Fruit fly (Drosophila melanogaster) whole organism, embryonic: ENCODE data around the gene CG6569.

Source experiments
- B-H2 ChIP-seq: fragments of 200-800 bp; sonication (Bioruptor generic); optimal IDR thresholded peaks from 2 replicates; lab custom pipeline; 2018; ENCODE audit warnings: missing biosample characterization, mild to moderate bottlenecking, missing genetic modification characterization
- Bdp1 ChIP-seq: fragments of 200-800 bp; sonication (Bioruptor generic); optimal IDR thresholded peaks from 3 replicates; lab custom pipeline; 2016; ENCODE audit warnings: missing biosample characterization, missing genetic modification characterization
- BtbVII ChIP-seq: fragments of 200-800 bp; sonication (Bioruptor generic); optimal IDR thresholded peaks from 3 replicates; lab custom pipeline; 2017; ENCODE audit warnings: missing biosample characterization, mild to moderate bottlenecking, missing genetic modification characterization
- CG10979 ChIP-seq: fragments of 200-800 bp; sonication (Bioruptor generic); optimal IDR thresholded peaks from 2 replicates; lab custom pipeline; 2018; ENCODE audit warnings: missing biosample characterization, mild to moderate bottlenecking, missing genetic modification characterization, moderate library complexity
- CG11560 ChIP-seq: fragments of 200-800 bp; sonication (Bioruptor generic); IDR thresholded peaks from 3 replicates; pipeline ENCODE4 v1.3.6; 2022; ENCODE audit warnings: missing biosample characterization, missing genetic modification characterization
- CG11695 ChIP-seq: fragments of 200-800 bp; sonication (Bioruptor generic); IDR thresholded peaks from 3 replicates; pipeline ENCODE4 v1.3.6; 2022; ENCODE audit warnings: missing biosample characterization, missing genetic modification characterization
- CG12391 ChIP-seq: fragments of 200-800 bp; sonication (Bioruptor generic); optimal IDR thresholded peaks from 3 replicates; lab custom pipeline; 2018; ENCODE audit warnings: missing biosample characterization, mild to moderate bottlenecking, missing genetic modification characterization, moderate library complexity
- CG12942 ChIP-seq: fragments of 200-800 bp; sonication (Bioruptor generic); optimal IDR thresholded peaks from 3 replicates; lab custom pipeline; 2016; ENCODE audit warnings: missing biosample characterization, missing genetic modification characterization
- CG14667 ChIP-seq: fragments of 200-800 bp; sonication (Bioruptor generic); IDR thresholded peaks from 2 replicates; pipeline ENCODE4 v1.3.6; 2022; ENCODE audit warnings: missing biosample characterization, missing genetic modification characterization
- CG16863 ChIP-seq: fragments of 200-800 bp; sonication (Bioruptor generic); optimal IDR thresholded peaks from 3 replicates; lab custom pipeline; 2016; ENCODE audit warnings: missing biosample characterization, missing genetic modification characterization
- CG3163 ChIP-seq: fragments of 200-800 bp; sonication (Bioruptor generic); optimal IDR thresholded peaks from 3 replicates; lab custom pipeline; 2016; ENCODE audit warnings: missing biosample characterization, missing genetic modification characterization
- CG3281 ChIP-seq: fragments of 200-800 bp; sonication (Bioruptor generic); optimal IDR thresholded peaks from 3 replicates; lab custom pipeline; 2017; ENCODE audit warnings: missing biosample characterization, mild to moderate bottlenecking, missing genetic modification characterization
- CG34224 ChIP-seq: fragments of 200-800 bp; sonication (Bioruptor generic); IDR thresholded peaks from 3 replicates; pipeline ENCODE4 v1.3.6; 2022; ENCODE audit warnings: missing biosample characterization, missing genetic modification characterization; ENCODE audit not compliant: partially characterized antibody
- CG34422 ChIP-seq: fragments of 200-800 bp; sonication (Bioruptor generic); IDR thresholded peaks from 3 replicates; pipeline ENCODE4 v1.3.6; 2022; ENCODE audit warnings: missing biosample characterization, missing genetic modification characterization
- CG4282 ChIP-seq: fragments of 200-800 bp; sonication (Bioruptor generic); optimal IDR thresholded peaks from 2 replicates; lab custom pipeline; 2016; ENCODE audit warnings: missing biosample characterization, missing genetic modification characterization
- CG4360 ChIP-seq: fragments of 200-800 bp; sonication (Bioruptor generic); IDR thresholded peaks from 2 replicates; pipeline ENCODE4 v1.3.6; 2022; ENCODE audit warnings: missing biosample characterization, missing genetic modification characterization
- CG8281 ChIP-seq: fragments of 200-800 bp; sonication (Bioruptor generic); optimal IDR thresholded peaks from 2 replicates; lab custom pipeline; 2018; ENCODE audit warnings: missing biosample characterization, mild to moderate bottlenecking, missing genetic modification characterization, moderate library complexity
- CG8924 ChIP-seq: fragments of 200-800 bp; optimal IDR thresholded peaks from 3 replicates; lab custom pipeline; 2019; ENCODE audit warnings: missing biosample characterization, mild to moderate bottlenecking, missing genetic modification characterization, moderate library complexity
- CG9727 ChIP-seq: fragments of 200-800 bp; sonication (Bioruptor generic); optimal IDR thresholded peaks from 3 replicates; lab custom pipeline; 2017; ENCODE audit warnings: missing biosample characterization, mild to moderate bottlenecking, missing genetic modification characterization
- Hand ChIP-seq: fragments of 200-800 bp; sonication (Bioruptor generic); optimal IDR thresholded peaks from 2 replicates; lab custom pipeline; 2017; ENCODE audit warnings: mild to moderate bottlenecking, missing biosample characterization, missing genetic modification reagents, missing genetic modification characterization
- HmgZ ChIP-seq: fragments of 200-800 bp; sonication (Bioruptor generic); optimal IDR thresholded peaks from 2 replicates; lab custom pipeline; 2018; ENCODE audit warnings: missing biosample characterization, mild to moderate bottlenecking, missing genetic modification characterization
- Hmx ChIP-seq: fragments of 200-800 bp; sonication (Bioruptor generic); optimal IDR thresholded peaks from 2 replicates; lab custom pipeline; 2016; ENCODE audit warnings: missing biosample characterization, missing genetic modification characterization
- Hr51 ChIP-seq, 2 experiments: fragments of 200-800 bp; sonication (Bioruptor generic); optimal IDR thresholded peaks; 2 replicates in 1 of 2; 3 replicates in 1 of 2; lab custom pipeline; 2016 to 2018; ENCODE audit warnings: missing biosample characterization in 2 of 2, missing genetic modification characterization in 2 of 2, mild to moderate bottlenecking in 1 of 2, moderate library complexity in 1 of 2
- Myb ChIP-seq: fragments of 200-800 bp; sonication (Bioruptor generic); optimal IDR thresholded peaks from 2 replicates; lab custom pipeline; 2016; ENCODE audit warnings: missing biosample characterization, missing genetic modification characterization
- Taf1 ChIP-seq: fragments of 200-800 bp; sonication (Bioruptor generic); IDR thresholded peaks from 2 replicates; pipeline ENCODE4 v1.3.6; 2022; ENCODE audit warnings: missing biosample characterization, missing genetic modification characterization
- Xbp1 ChIP-seq: fragments of 200-800 bp; sonication (Bioruptor generic); optimal IDR thresholded peaks from 3 replicates; lab custom pipeline; 2016; ENCODE audit warnings: missing biosample characterization, mild to moderate bottlenecking, missing genetic modification characterization
- al ChIP-seq: fragments of 200-800 bp; sonication (Bioruptor generic); IDR thresholded peaks from 2 replicates; pipeline ENCODE4 v1.3.6; 2022; ENCODE audit warnings: missing biosample characterization, missing genetic modification characterization
- cas ChIP-seq: fragments of 200-800 bp; sonication (Bioruptor generic); IDR thresholded peaks from 2 replicates; pipeline ENCODE4 v1.3.6; 2022; ENCODE audit warnings: missing biosample characterization, missing genetic modification characterization
- ems ChIP-seq: fragments of 200-800 bp; sonication (Bioruptor generic); optimal IDR thresholded peaks from 3 replicates; lab custom pipeline; 2016; ENCODE audit warnings: missing biosample characterization, missing genetic modification characterization
- en ChIP-seq: fragments of 200-800 bp; sonication (Bioruptor generic); optimal IDR thresholded peaks from 2 replicates; lab custom pipeline; 2016; ENCODE audit warnings: missing biosample characterization, missing genetic modification characterization
- gcm ChIP-seq: fragments of 200-800 bp; sonication (Bioruptor generic); optimal IDR thresholded peaks from 2 replicates; lab custom pipeline; 2019; ENCODE audit warnings: missing biosample characterization, mild to moderate bottlenecking, missing genetic modification characterization, moderate library complexity
- h ChIP-seq: fragments of >200 bp; optimal IDR thresholded peaks from 2 replicates; lab custom pipeline; 2017
- hb ChIP-seq: fragments of 200-800 bp; sonication (Bioruptor generic); IDR thresholded peaks from 3 replicates; pipeline ENCODE4 v1.3.6; 2022; ENCODE audit warnings: missing biosample characterization, missing genetic modification characterization; ENCODE audit not compliant: partially characterized antibody
- hbn ChIP-seq: fragments of 200-800 bp; sonication (Bioruptor generic); IDR thresholded peaks from 2 replicates; pipeline ENCODE4 v1.3.6; 2022; ENCODE audit warnings: missing biosample characterization, missing genetic modification characterization; ENCODE audit not compliant: partially characterized antibody
- insv ChIP-seq, 2 experiments: fragments of 200-800 bp; sonication (Bioruptor generic); optimal IDR thresholded peaks; 3 replicates each; lab custom pipeline; 2016 to 2018; ENCODE audit warnings: missing biosample characterization in 2 of 2, missing genetic modification characterization in 2 of 2
- knrl ChIP-seq: fragments of 200-800 bp; sonication (Bioruptor generic); IDR thresholded peaks from 3 replicates; pipeline ENCODE4 v1.3.6; 2022; ENCODE audit warnings: missing biosample characterization, missing genetic modification characterization; ENCODE audit not compliant: partially characterized antibody
- lab ChIP-seq: fragments of 200-800 bp; sonication (Bioruptor generic); optimal IDR thresholded peaks from 3 replicates; lab custom pipeline; 2017; ENCODE audit warnings: missing biosample characterization, missing genetic modification characterization, mild to moderate bottlenecking, moderate library complexity, missing genetic modification reagents
- lola ChIP-seq, 3 experiments: fragments of >200 bp in 2 of 3; fragments of 200-800 bp in 1 of 3; sonication (Bioruptor generic) in 1 of 3; optimal IDR thresholded peaks; 2 replicates each; lab custom pipeline; 2017 to 2019; ENCODE audit warnings: missing biosample characterization in 3 of 3, missing genetic modification characterization in 3 of 3, mild to moderate bottlenecking in 1 of 3, moderate library complexity in 1 of 3
- org-1 ChIP-seq: fragments of 200-800 bp; sonication (Bioruptor generic); optimal IDR thresholded peaks from 2 replicates; lab custom pipeline; 2017; ENCODE audit warnings: missing biosample characterization, missing genetic modification characterization
- peb ChIP-seq: fragments of 200-800 bp; sonication (Bioruptor generic); IDR thresholded peaks from 2 replicates; pipeline ENCODE4 v1.3.6; 2022; ENCODE audit warnings: missing biosample characterization, missing genetic modification characterization
- pita ChIP-seq: fragments of 200-800 bp; sonication (Bioruptor generic); optimal IDR thresholded peaks from 2 replicates; lab custom pipeline; 2017; ENCODE audit warnings: missing biosample characterization, mild to moderate bottlenecking, missing genetic modification characterization
- prd ChIP-seq, 3 experiments: fragments of >200 bp in 2 of 3; fragments of 200-800 bp in 1 of 3; sonication (Bioruptor generic) in 1 of 3; optimal IDR thresholded peaks in 2 of 3; IDR thresholded peaks in 1 of 3; 2 replicates in 2 of 3; 3 replicates in 1 of 3; pipeline versions ENCODE4 v1.3.6 to Lab custom; 2017 to 2022; ENCODE audit warnings: missing biosample characterization in 1 of 3, missing genetic modification characterization in 1 of 3
- ranshi ChIP-seq: fragments of 200-800 bp; sonication (Bioruptor generic); IDR thresholded peaks from 2 replicates; pipeline ENCODE4 v1.3.6; 2022; ENCODE audit warnings: missing biosample characterization, missing genetic modification characterization
- sim ChIP-seq: fragments of 200-800 bp; sonication (Bioruptor generic); IDR thresholded peaks from 2 replicates; pipeline ENCODE4 v1.3.6; 2022; ENCODE audit warnings: missing biosample characterization, missing genetic modification characterization
- sob ChIP-seq: fragments of 200-800 bp; sonication (Bioruptor generic); IDR thresholded peaks from 2 replicates; pipeline ENCODE4 v1.3.6; 2022; ENCODE audit warnings: missing biosample characterization, missing genetic modification characterization
- sqz ChIP-seq: fragments of 200-800 bp; sonication (Bioruptor generic); optimal IDR thresholded peaks from 3 replicates; lab custom pipeline; 2018; ENCODE audit warnings: missing biosample characterization, mild to moderate bottlenecking, missing genetic modification characterization
- stwl ChIP-seq: fragments of 200-800 bp; sonication (Bioruptor generic); optimal IDR thresholded peaks from 3 replicates; lab custom pipeline; 2018; ENCODE audit warnings: missing biosample characterization, mild to moderate bottlenecking, missing genetic modification characterization, moderate library complexity
- tgo ChIP-seq: fragments of 200-800 bp; sonication (Bioruptor generic); IDR thresholded peaks from 3 replicates; pipeline ENCODE4 v1.3.6; 2022; ENCODE audit warnings: missing biosample characterization, missing genetic modification characterization
- vfl ChIP-seq: fragments of 200-800 bp; sonication (Bioruptor generic); optimal IDR thresholded peaks from 2 replicates; lab custom pipeline; 2016; ENCODE audit warnings: missing biosample characterization, missing genetic modification characterization
- zfh1 ChIP-seq: fragments of 200-800 bp; sonication (Bioruptor generic); IDR thresholded peaks from 3 replicates; pipeline ENCODE4 v1.3.6; 2022; ENCODE audit warnings: missing biosample characterization, missing genetic modification characterization

The CG6569 gene

DNA sequence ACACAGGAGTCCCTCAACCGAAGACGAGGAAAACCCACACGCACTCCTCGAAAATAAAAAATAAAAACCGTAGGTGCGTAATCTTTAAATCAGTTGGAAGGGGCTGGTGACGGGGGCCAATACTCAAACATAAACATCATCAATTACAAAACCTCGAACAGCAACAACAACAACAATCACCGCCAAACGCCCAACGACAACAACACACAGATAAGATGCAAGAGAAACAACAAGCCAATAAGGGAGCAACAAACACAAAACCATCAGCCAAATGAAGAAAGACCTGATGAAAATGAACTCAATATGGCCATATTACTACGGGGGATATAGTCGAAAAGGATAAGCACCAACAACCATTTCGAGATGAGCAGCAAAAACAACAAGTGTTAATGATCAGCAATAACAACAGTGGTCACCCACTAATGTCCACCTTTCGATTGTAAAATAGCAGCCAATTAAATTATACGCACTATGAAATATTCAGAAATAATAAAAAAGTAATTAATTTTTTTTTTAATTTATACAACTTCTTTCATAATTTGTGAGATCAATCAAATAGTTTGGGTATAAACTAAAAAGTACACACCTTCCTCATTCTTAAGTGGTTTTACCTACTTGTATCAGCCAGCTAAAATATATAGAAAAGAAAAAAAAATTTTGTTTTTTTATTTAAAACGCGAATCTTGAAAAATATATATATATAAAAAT is 43.9 kb downstream of the CG6569 start (continued):
- TF ChIP-seq CG12391 (tag; lab: Kevin White, UChicago): peak; percentile 46
- no peak for TF ChIP-seq CG34422
- peak; percentile 3 for TF ChIP-seq stwl (tag; lab: Kevin White, UChicago)
- no peak for TF ChIP-seq prd (optimal IDR thresholded peaks at IDR 0.05; lab: Kevin White, UChicago)
- peak; percentile 41; the same call in 1 of the 3 replicates for TF ChIP-seq prd (GFP tag; IDR thresholded peaks at IDR 0.05; lab: Robert Waterston, UW)
- no peak for TF ChIP-seq hb (GFP tag; lab: Robert Waterston, UW)
- no peak for TF ChIP-seq BtbVII (GFP tag; lab: Kevin White, UChicago)
- TF ChIP-seq al (GFP tag; lab: Robert Waterston, UW): no peak
- no peak for TF ChIP-seq knrl
- TF ChIP-seq Taf1 (GFP tag; lab: Robert Waterston, UW): no peak
- no peak for TF ChIP-seq Xbp1 (GFP tag; lab: Kevin White, UChicago)
- TF ChIP-seq CG12942 (GFP tag; lab: Kevin White, UChicago): no peak
- no peak for TF ChIP-seq Myb
- peak; percentile 42 for TF ChIP-seq CG8924 (tag; lab: Kevin White, UChicago)
- no peak for TF ChIP-seq vfl (GFP tag; lab: Kevin White, UChicago)
- TF ChIP-seq org-1 (GFP tag; lab: Kevin White, UChicago): no peak
- peak; percentile 95 for TF ChIP-seq CG4360 (GFP tag; lab: Robert Waterston, UW)
- TF ChIP-seq sim (GFP tag; lab: Robert Waterston, UW): no peak
- TF ChIP-seq Hr51 (GFP tag; optimal IDR thresholded peaks at IDR 0.05; lab: Kevin White, UChicago): peak in 1 of 2 experiments; percentile 41
- TF ChIP-seq CG3163: no peak
- TF ChIP-seq CG11695: peak; percentile 50; the same call in 1 of the 3 replicates
- TF ChIP-seq CG16863 (GFP tag; lab: Kevin White, UChicago): no peak
- no peak for TF ChIP-seq CG8281 (tag; lab: Kevin White, UChicago)
- TF ChIP-seq insv (GFP tag; optimal IDR thresholded peaks at IDR 0.05; lab: Kevin White, UChicago): no peak
- TF ChIP-seq B-H2: no peak
- TF ChIP-seq sob (GFP tag; lab: Robert Waterston, UW): no peak
- no peak for TF ChIP-seq hbn (GFP tag; lab: Robert Waterston, UW)
- peak; percentile 13 for TF ChIP-seq gcm (GFP tag; lab: Kevin White, UChicago)
- TF ChIP-seq Hmx (GFP tag; lab: Kevin White, UChicago): no peak
- no peak for TF ChIP-seq CG34224 (GFP tag; lab: Robert Waterston, UW)
- TF ChIP-seq HmgZ: no peak
- no peak for TF ChIP-seq tgo (GFP tag; lab: Robert Waterston, UW)
- TF ChIP-seq Hand (GFP tag; lab: Kevin White, UChicago): no peak
- TF ChIP-seq Bdp1 (GFP tag; lab: Kevin White, UChicago): no peak
- TF ChIP-seq ranshi (GFP tag; lab: Robert Waterston, UW): no peak
- TF ChIP-seq lola (GFP tag; optimal IDR thresholded peaks at IDR 0.05; lab: Kevin White, UChicago): peak in 1 of 3 experiments; percentile 54
- TF ChIP-seq CG14667 (GFP tag; lab: Robert Waterston, UW): no peak
- no peak for TF ChIP-seq zfh1 (GFP tag; lab: Robert Waterston, UW)
- no peak for TF ChIP-seq CG4282
- TF ChIP-seq pita (GFP tag; lab: Kevin White, UChicago): no peak
- peak; percentile 13 for TF ChIP-seq CG3281 (GFP tag; lab: Kevin White, UChicago)
- peak; percentile 25 for TF ChIP-seq lab (GFP tag; lab: Kevin White, UChicago)
- no peak for TF ChIP-seq ems (GFP tag; lab: Kevin White, UChicago)
- TF ChIP-seq cas (GFP tag; lab: Robert Waterston, UW): no peak
- TF ChIP-seq CG10979: peak; percentile 70
- no peak for TF ChIP-seq peb (GFP tag; lab: Robert Waterston, UW)
- TF ChIP-seq sqz (GFP tag; lab: Kevin White, UChicago): peak; percentile 37
- TF ChIP-seq h (lab: Kevin White, UChicago): no peak
- peak; percentile 74 for TF ChIP-seq CG9727 (GFP tag; lab: Kevin White, UChicago)
- TF ChIP-seq CG11560 (tag; lab: Robert Waterston, UW): no peak
- TF ChIP-seq en (GFP tag; lab: Kevin White, UChicago): no peak
